Worm (Caenorhabditis elegans) whole organism, L3 larva: ENCODE measurements around the gene nipi-4.

Experiments
- aly-2 ChIP-seq: fragments of 150-350 bp; optimal IDR thresholded peaks from 2 replicates; lab custom pipeline; 2014; ENCODE audit warnings: missing biosample characterization, missing genetic modification characterization
- ama-1 ChIP-seq: fragments of 150-350 bp; optimal IDR thresholded peaks from 2 replicates; lab custom pipeline; 2018
- ceh-28 ChIP-seq: fragments of 150-350 bp; optimal IDR thresholded peaks from 2 replicates; lab custom pipeline; 2014; ENCODE audit warnings: missing biosample characterization, missing genetic modification reagents, missing genetic modification characterization
- ceh-82 ChIP-seq: fragments of 150-350 bp; optimal IDR thresholded peaks from 2 replicates; lab custom pipeline; 2014; ENCODE audit warnings: missing biosample characterization, missing genetic modification characterization
- daf-12 ChIP-seq: fragments of 150-350 bp; optimal IDR thresholded peaks from 2 replicates; lab custom pipeline; 2014; ENCODE audit warnings: missing biosample characterization, missing genetic modification reagents, missing genetic modification characterization
- egl-27 ChIP-seq: sonication (generic microtip); optimal IDR thresholded peaks from 4 replicates; lab custom pipeline; 2017; ENCODE audit warnings: missing biosample characterization, missing genetic modification reagents, missing genetic modification characterization
- elt-2 ChIP-seq: sonication (generic microtip); optimal IDR thresholded peaks from 2 replicates; lab custom pipeline; 2016; ENCODE audit warnings: missing genetic modification reagents, mild to moderate bottlenecking, missing genetic modification characterization, missing compliant biosample characterization
- elt-3 ChIP-seq, 3 experiments: fragments of 150-350 bp in 1 of 3; sonication (generic microtip) in 2 of 3; optimal IDR thresholded peaks; 2 replicates in 2 of 3; 4 replicates in 1 of 3; lab custom pipeline; 2014 to 2017; ENCODE audit warnings: missing biosample characterization in 3 of 3, missing genetic modification characterization in 3 of 3
- eor-1 ChIP-seq, 2 experiments: fragments of 150-350 bp; optimal IDR thresholded peaks; 2 replicates each; lab custom pipeline; 2014 to 2018; ENCODE audit warnings: missing biosample characterization in 2 of 2, missing genetic modification characterization in 2 of 2
- fkh-10 ChIP-seq: sonication (generic microtip); optimal IDR thresholded peaks from 2 replicates; lab custom pipeline; 2017; ENCODE audit warnings: missing biosample characterization, missing genetic modification reagents, missing genetic modification characterization
- jun-1 ChIP-seq: fragments of 150-350 bp; optimal IDR thresholded peaks from 2 replicates; lab custom pipeline; 2014; ENCODE audit warnings: missing biosample characterization, missing genetic modification reagents, missing genetic modification characterization
- lin-15B ChIP-seq: fragments of 150-350 bp; optimal IDR thresholded peaks from 2 replicates; lab custom pipeline; 2014; ENCODE audit warnings: missing biosample characterization, missing genetic modification characterization
- lin-39 ChIP-seq: fragments of 150-350 bp; optimal IDR thresholded peaks from 2 replicates; lab custom pipeline; 2018; ENCODE audit warnings: missing biosample characterization, missing genetic modification reagents, missing genetic modification characterization
- lsy-12 ChIP-seq: sonication (generic microtip); optimal IDR thresholded peaks from 2 replicates; lab custom pipeline; 2016; ENCODE audit warnings: mild to moderate bottlenecking, missing genetic modification characterization, missing compliant biosample characterization
- mdl-1 ChIP-seq: fragments of 150-350 bp; optimal IDR thresholded peaks from 2 replicates; lab custom pipeline; 2014; ENCODE audit warnings: missing biosample characterization, missing genetic modification characterization
- mml-1 ChIP-seq: fragments of 150-350 bp; sonication (generic microtip); optimal IDR thresholded peaks from 3 replicates; lab custom pipeline; 2014; ENCODE audit warnings: missing biosample characterization, missing genetic modification characterization
- nfya-1 ChIP-seq: sonication (generic microtip); optimal IDR thresholded peaks from 2 replicates; lab custom pipeline; 2017; ENCODE audit warnings: missing genetic modification characterization, mild to moderate bottlenecking, missing compliant biosample characterization, antibody characterized with exemption, moderate library complexity; ENCODE audit not compliant: insufficient read depth
- nhr-12 ChIP-seq: fragments of 150-350 bp; optimal IDR thresholded peaks from 2 replicates; lab custom pipeline; 2014; ENCODE audit warnings: missing biosample characterization, missing genetic modification characterization
- nhr-23 ChIP-seq: fragments of 150-350 bp; optimal IDR thresholded peaks from 2 replicates; lab custom pipeline; 2014; ENCODE audit warnings: missing biosample characterization, missing genetic modification reagents, missing genetic modification characterization
- nhr-237 ChIP-seq: fragments of 150-350 bp; optimal IDR thresholded peaks from 2 replicates; lab custom pipeline; 2014; ENCODE audit warnings: missing biosample characterization, missing genetic modification characterization
- nhr-25 ChIP-seq: sonication (generic microtip); optimal IDR thresholded peaks from 2 replicates; lab custom pipeline; 2017; ENCODE audit warnings: missing biosample characterization, missing genetic modification characterization
- nhr-28 ChIP-seq: fragments of 150-350 bp; optimal IDR thresholded peaks from 2 replicates; lab custom pipeline; 2014; ENCODE audit warnings: missing biosample characterization, missing genetic modification characterization
- nhr-43 ChIP-seq: sonication (generic microtip); optimal IDR thresholded peaks from 2 replicates; lab custom pipeline; 2016; ENCODE audit warnings: mild to moderate bottlenecking, missing genetic modification characterization, missing compliant biosample characterization; ENCODE audit not compliant: poor library complexity, severe bottlenecking
- nhr-77 ChIP-seq: fragments of 150-350 bp; optimal IDR thresholded peaks from 2 replicates; lab custom pipeline; 2014; ENCODE audit warnings: missing biosample characterization, missing genetic modification characterization
- pha-4 ChIP-seq: fragments of 150-350 bp; optimal IDR thresholded peaks from 2 replicates; lab custom pipeline; 2014; ENCODE audit warnings: missing biosample characterization, missing genetic modification reagents, missing genetic modification characterization
- pqm-1 ChIP-seq: fragments of 150-350 bp; optimal IDR thresholded peaks from 2 replicates; lab custom pipeline; 2017; ENCODE audit warnings: missing biosample characterization, missing genetic modification characterization, inconsistent platforms
- snpc-4 ChIP-seq: fragments of 150-350 bp; optimal IDR thresholded peaks from 2 replicates; lab custom pipeline; 2014; ENCODE audit warnings: missing biosample characterization, missing genetic modification characterization
- tbx-2 ChIP-seq: sonication (generic microtip); optimal IDR thresholded peaks from 2 replicates; lab custom pipeline; 2016; ENCODE audit warnings: mild to moderate bottlenecking, missing genetic modification characterization, missing compliant biosample characterization
- unc-62 ChIP-seq: fragments of 150-350 bp; sonication (generic microtip); optimal IDR thresholded peaks from 4 replicates; lab custom pipeline; 2014; ENCODE audit warnings: missing biosample characterization, missing genetic modification reagents, missing genetic modification characterization
- ztf-11 ChIP-seq: fragments of 150-350 bp; optimal IDR thresholded peaks from 2 replicates; lab custom pipeline; 2014; ENCODE audit warnings: missing biosample characterization, missing genetic modification characterization
- ztf-4 ChIP-seq: fragments of 150-350 bp; optimal IDR thresholded peaks from 2 replicates; lab custom pipeline; 2014; ENCODE audit warnings: missing biosample characterization, missing genetic modification characterization

Gene nipi-4

DNA sequence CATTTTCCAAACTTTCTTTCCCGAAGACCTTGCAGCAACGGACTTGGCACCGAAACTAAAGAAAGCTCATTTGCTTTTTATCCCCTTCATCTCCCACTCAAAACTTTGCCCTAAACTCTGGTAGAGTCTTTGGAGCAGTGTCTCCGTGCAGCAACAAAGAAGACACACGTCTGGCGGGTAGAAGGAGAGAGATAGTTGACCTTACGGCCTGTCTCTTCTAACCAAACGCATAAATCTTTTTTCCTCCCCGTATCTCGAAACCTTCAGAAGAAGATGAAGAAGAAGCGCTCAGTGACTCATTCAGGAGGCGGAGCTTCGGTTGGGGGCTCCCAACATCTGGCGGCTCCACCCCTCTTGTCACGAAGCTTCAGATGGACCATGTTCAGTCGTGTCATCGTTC lies 44.2 kb downstream of the nipi-4 start:
- no peak for TF ChIP-seq nhr-28
- TF ChIP-seq egl-27 (tag; lab: Kevin White, UChicago): no peak
- TF ChIP-seq nhr-12 (tag; lab: Kevin White, UChicago): no peak
- TF ChIP-seq ztf-4 (tag; lab: Kevin White, UChicago): no peak
- no peak for TF ChIP-seq nhr-43
- no peak for TF ChIP-seq nfya-1 (tag; lab: Kevin White, UChicago)
- TF ChIP-seq eor-1 (tag; optimal IDR thresholded peaks at IDR 0.05; lab: Kevin White, UChicago): no peak
- TF ChIP-seq lin-15B (tag; lab: Kevin White, UChicago): no peak
- TF ChIP-seq ceh-82 (tag; lab: Kevin White, UChicago): no peak
- no peak for TF ChIP-seq tbx-2 (tag; lab: Kevin White, UChicago)
- TF ChIP-seq lin-39 (tag; lab: Kevin White, UChicago): no peak
- no peak for TF ChIP-seq daf-12 (tag; lab: Kevin White, UChicago)
- no peak for TF ChIP-seq nhr-25 (tag; lab: Kevin White, UChicago)
- TF ChIP-seq elt-3 (tag; optimal IDR thresholded peaks at IDR 0.05; lab: Kevin White, UChicago): no peak
- TF ChIP-seq nhr-23 (tag; lab: Kevin White, UChicago): no peak
- no peak for TF ChIP-seq mml-1 (tag; lab: Kevin White, UChicago)
- no peak for TF ChIP-seq nhr-237 (tag; lab: Kevin White, UChicago)
- TF ChIP-seq nhr-77 (tag; lab: Kevin White, UChicago): no peak

- TF ChIP-seq tbx-2 (tag; lab: Kevin White, UChicago) (no peak), nhr-12 (tag; lab: Kevin White, UChicago) (no peak), snpc-4 (no peak)
These were observed 44.8 kb downstream of the nipi-4 start for ce11 chrV:7825836-7826235.

ce11 chrV:7824138-7824537 lies 46.5 kb downstream of the nipi-4 start:
- TF ChIP-seq egl-27 (tag; lab: Kevin White, UChicago) (no peak), jun-1 (tag; lab: Kevin White, UChicago) (no peak), elt-2 (tag; lab: Kevin White, UChicago) (no peak), daf-12 (tag; lab: Kevin White, UChicago) (no peak), nhr-77 (tag; lab: Kevin White, UChicago) (no peak)

- TF ChIP-seq unc-62 (GFP tag; lab: Kevin White, UChicago) (peak; percentile 71), ceh-28 (tag; lab: Kevin White, UChicago) (no peak), lin-39 (tag; lab: Kevin White, UChicago) (peak; percentile 22), nhr-12 (tag; lab: Kevin White, UChicago) (no peak), nfya-1 (tag; lab: Kevin White, UChicago) (peak; percentile 9)
These were observed 48.0 kb downstream of the nipi-4 start for ce11 chrV:7822655-7823054.

- TF ChIP-seq elt-2 (tag; lab: Kevin White, UChicago): peak; percentile 39
- no peak for TF ChIP-seq mdl-1 (tag; lab: Kevin White, UChicago)
- TF ChIP-seq pqm-1: peak; percentile 37
- no peak for TF ChIP-seq eor-1 (tag; optimal IDR thresholded peaks at IDR 0.05; lab: Kevin White, UChicago)
- no peak for TF ChIP-seq aly-2 (tag; lab: Kevin White, UChicago)
- TF ChIP-seq ama-1 (lab: Kevin White, UChicago): no peak
- TF ChIP-seq lin-15B (tag; lab: Kevin White, UChicago): peak; percentile 51
- peak; percentile 73 for TF ChIP-seq pha-4 (tag; lab: Kevin White, UChicago)
- TF ChIP-seq lsy-12 (tag; lab: Kevin White, UChicago): no peak
- peak; percentile 54 for TF ChIP-seq nhr-23 (tag; lab: Kevin White, UChicago)
- TF ChIP-seq jun-1 (tag; lab: Kevin White, UChicago): no peak
- peak; percentile 50 for TF ChIP-seq nfya-1 (tag; lab: Kevin White, UChicago)
- TF ChIP-seq nhr-28: no peak
- no peak for TF ChIP-seq ceh-82 (tag; lab: Kevin White, UChicago)
- no peak for TF ChIP-seq ztf-11
- peak; percentile 19 for TF ChIP-seq snpc-4
These were observed 50.3 kb downstream of the nipi-4 start, which contains the start of gene lbp-4 for ce11 chrV:7820270-7820669. lbp-4 (plus strand) TSS chrV:7820578.

ce11 chrV:7819585-7819984 lies 51.0 kb downstream of the nipi-4 start:
- no peak for TF ChIP-seq ceh-82 (tag; lab: Kevin White, UChicago)
- peak; percentile 21 for TF ChIP-seq nfya-1 (tag; lab: Kevin White, UChicago)
- TF ChIP-seq fkh-10 (GFP tag; lab: Kevin White, UChicago): peak; percentile 14
